Worm (Caenorhabditis elegans) whole organism, midembryonic: ENCODE data around the gene F29A7.3.
A peak's percentile ranks its signal among the peaks of the same experiment; 100 is the strongest.

Source experiments
- T22C8.4 ChIP-seq: fragments of 200-800 bp; sonication (Bioruptor generic); IDR thresholded peaks from 2 replicates; pipeline ENCODE4 v1.3.6; 2022; ENCODE audit warnings: missing genetic modification characterization, missing compliant biosample characterization
- cog-1 ChIP-seq: sonication (generic microtip); optimal IDR thresholded peaks from 2 replicates; lab custom pipeline; 2016; ENCODE audit warnings: missing genetic modification characterization, missing compliant biosample characterization
- flt-1 ChIP-seq: fragments of 200-800 bp; sonication (Bioruptor generic); IDR thresholded peaks from 2 replicates; pipeline ENCODE4 v1.3.6; 2022; ENCODE audit warnings: missing genetic modification characterization, missing compliant biosample characterization
- klf-2 ChIP-seq: fragments of 200-800 bp; sonication (Bioruptor generic); conservative IDR thresholded peaks from 2 replicates; pipeline ENCODE4 v1.3.6; 2022; ENCODE audit warnings: missing genetic modification reagents, missing genetic modification characterization, missing compliant biosample characterization
- med-1 ChIP-seq: sonication (generic microtip); optimal IDR thresholded peaks from 2 replicates; lab custom pipeline; 2017; ENCODE audit warnings: missing genetic modification characterization, mild to moderate bottlenecking, missing compliant biosample characterization, antibody characterized with exemption, missing genetic modification reagents; ENCODE audit not compliant: insufficient read depth
- ref-1 ChIP-seq: fragments of 200-800 bp; sonication (Bioruptor generic); conservative IDR thresholded peaks from 2 replicates; pipeline ENCODE4 v1.3.6; 2022; ENCODE audit warnings: missing genetic modification reagents, missing genetic modification characterization, missing compliant biosample characterization
- tab-1 ChIP-seq: fragments of 200-800 bp; sonication (Bioruptor generic); IDR thresholded peaks from 2 replicates; pipeline ENCODE4 v1.3.6; 2022; ENCODE audit warnings: missing genetic modification characterization, missing compliant biosample characterization
- ztf-23 ChIP-seq: fragments of 200-800 bp; sonication (Bioruptor generic); IDR thresholded peaks from 2 replicates; pipeline ENCODE4 v1.3.6; 2022; ENCODE audit warnings: missing genetic modification reagents, missing genetic modification characterization, missing compliant biosample characterization
- ztf-29 ChIP-seq: fragments of 200-800 bp; sonication (Bioruptor generic); IDR thresholded peaks from 2 replicates; pipeline ENCODE4 v1.3.6; 2022; ENCODE audit warnings: missing genetic modification reagents, missing genetic modification characterization, missing compliant biosample characterization

F29A7.3 gene

DNA sequence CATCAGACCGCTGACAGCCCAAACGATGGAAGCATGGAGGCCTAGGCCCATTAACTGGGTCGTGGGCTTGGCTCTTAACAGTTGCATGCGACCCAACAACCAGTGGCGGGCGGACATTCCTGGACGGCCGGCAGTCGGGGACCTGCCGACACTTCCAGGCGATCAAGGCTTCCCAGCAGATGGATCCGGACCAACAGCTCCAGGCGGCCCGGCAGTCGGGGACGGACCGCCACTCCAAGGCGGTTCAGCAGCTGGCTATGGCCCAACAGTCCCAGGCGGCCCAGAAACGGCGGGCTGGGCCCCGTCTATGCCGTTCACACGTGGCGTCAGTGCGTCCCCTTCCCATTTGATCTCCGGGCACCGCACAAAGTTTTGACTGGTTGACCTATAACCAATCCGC lies 11.7 kb upstream of the F29A7.3 start:
- TF ChIP-seq T22C8.4 (GFP tag; lab: Robert Waterston, UW) (no peak), klf-2 (GFP tag; lab: Robert Waterston, UW) (no peak), ztf-23 (GFP tag; lab: Robert Waterston, UW) (no peak), tab-1 (GFP tag; lab: Robert Waterston, UW) (no peak), ref-1 (GFP tag; lab: Robert Waterston, UW) (no peak), ztf-29 (GFP tag; lab: Robert Waterston, UW) (no peak), cog-1 (no peak), med-1 (no peak), flt-1 (GFP tag; lab: Robert Waterston, UW) (no peak)

DNA sequence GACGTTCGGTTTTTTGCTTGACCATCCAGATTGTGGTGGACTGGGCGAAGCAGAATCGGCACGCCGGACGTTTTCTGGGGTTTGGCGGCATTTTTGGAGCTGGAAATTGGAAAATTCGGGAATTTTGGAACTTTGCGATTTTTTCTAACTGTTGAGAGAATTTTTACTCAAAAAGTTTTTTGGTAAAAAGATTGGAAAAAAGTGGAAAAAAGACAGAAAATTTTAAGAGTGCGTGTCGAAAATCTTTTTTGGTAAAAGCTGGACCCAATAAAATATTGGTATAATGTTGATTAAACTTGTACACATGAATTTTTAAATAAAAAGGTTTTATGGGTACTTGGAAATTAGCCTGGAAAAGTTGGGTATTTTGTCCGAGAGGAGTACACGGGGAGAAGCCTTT lies 10.8 kb upstream of the F29A7.3 start, which contains the start of gene T05A8.7:
Gene T05A8.7, minus strand, starts transcription at position 101 of the 400 bp plus-strand sequence.
- TF ChIP-seq T22C8.4 (GFP tag; lab: Robert Waterston, UW), result no peak
- TF ChIP-seq klf-2 (GFP tag; lab: Robert Waterston, UW), result no peak
- no peak for TF ChIP-seq cog-1
- TF ChIP-seq flt-1 (GFP tag; lab: Robert Waterston, UW), result no peak
- TF ChIP-seq ztf-23 (GFP tag; lab: Robert Waterston, UW), result no peak
- TF ChIP-seq tab-1 (GFP tag; lab: Robert Waterston, UW), result no peak
- TF ChIP-seq med-1, result no peak
- no peak for TF ChIP-seq ref-1 (GFP tag; lab: Robert Waterston, UW)
- no peak for TF ChIP-seq ztf-29 (GFP tag; lab: Robert Waterston, UW)

DNA sequence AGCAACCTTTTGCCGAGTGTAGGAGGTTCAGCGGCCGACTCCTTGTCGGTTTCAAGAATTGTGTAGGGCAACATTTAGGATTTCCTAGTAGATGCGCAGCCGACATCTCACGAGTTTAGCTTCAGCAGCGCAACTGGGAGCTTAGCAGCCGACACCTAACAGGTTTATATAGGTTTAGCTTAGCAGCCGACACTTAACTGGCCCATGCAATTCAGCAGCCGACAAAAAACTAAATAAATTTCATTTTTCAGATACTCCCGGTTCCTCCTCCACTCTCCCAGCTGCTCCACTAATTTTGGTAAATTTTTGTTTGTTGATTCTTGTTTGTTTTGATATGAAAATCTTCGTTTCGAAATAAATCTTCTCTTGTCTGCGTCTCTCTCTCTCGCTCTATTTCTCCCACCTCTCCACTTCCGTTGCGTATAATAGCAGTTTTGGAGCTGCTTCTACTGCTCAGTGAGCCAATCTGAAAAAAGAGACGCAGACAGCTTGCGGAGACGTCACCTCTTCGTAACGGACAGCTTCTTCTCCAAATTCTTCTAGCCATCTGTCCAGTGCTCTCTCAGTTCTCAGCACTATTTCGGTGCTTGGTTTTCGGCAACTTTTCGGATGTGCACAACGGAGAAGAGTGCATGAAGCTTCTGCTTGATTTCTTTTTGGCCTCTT lies 5.0 kb upstream of the F29A7.3 start:
- TF ChIP-seq klf-2 (GFP tag; lab: Robert Waterston, UW) (no peak), ref-1 (GFP tag; lab: Robert Waterston, UW) (no peak), tab-1 (GFP tag; lab: Robert Waterston, UW) (no peak), ztf-29 (GFP tag; lab: Robert Waterston, UW) (no peak), med-1 (no peak), flt-1 (GFP tag; lab: Robert Waterston, UW) (no peak), T22C8.4 (GFP tag; lab: Robert Waterston, UW) (no peak), cog-1 (no peak), ztf-23 (GFP tag; lab: Robert Waterston, UW) (no peak)

DNA sequence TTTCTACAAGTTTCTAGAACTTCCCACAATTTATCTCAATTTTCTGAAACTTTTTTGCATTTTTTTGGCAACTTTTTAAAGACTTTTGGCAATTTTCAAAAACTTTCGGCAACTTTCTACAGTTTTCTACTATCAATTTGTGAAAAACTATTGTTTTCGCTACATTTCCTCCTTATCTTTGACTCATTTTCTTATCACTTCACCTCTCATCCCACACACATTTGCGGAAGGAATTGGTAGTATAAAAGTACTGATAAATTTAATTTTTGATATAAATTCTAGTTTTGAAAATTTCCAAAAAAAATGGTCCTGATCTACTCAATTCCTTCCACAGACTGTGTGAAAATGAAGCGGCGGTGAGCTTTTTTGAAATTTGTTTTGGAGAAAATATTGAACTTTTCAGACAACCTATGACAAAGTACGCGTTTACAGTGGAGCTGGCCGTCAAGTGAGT lies 3.5 kb upstream of the F29A7.3 start, which contains the start of gene F29A7.4:
Gene F29A7.4, plus strand, starts transcription at position 404 of the 454 bp plus-strand sequence.
- no peak for TF ChIP-seq med-1
- no peak for TF ChIP-seq tab-1 (GFP tag; lab: Robert Waterston, UW)
- no peak for TF ChIP-seq T22C8.4 (GFP tag; lab: Robert Waterston, UW)
- TF ChIP-seq klf-2 (GFP tag; lab: Robert Waterston, UW), result no peak
- no peak for TF ChIP-seq ztf-23 (GFP tag; lab: Robert Waterston, UW)
- TF ChIP-seq ztf-29 (GFP tag; lab: Robert Waterston, UW), result no peak
- no peak for TF ChIP-seq cog-1
- no peak for TF ChIP-seq flt-1 (GFP tag; lab: Robert Waterston, UW)
- no peak for TF ChIP-seq ref-1 (GFP tag; lab: Robert Waterston, UW)

DNA sequence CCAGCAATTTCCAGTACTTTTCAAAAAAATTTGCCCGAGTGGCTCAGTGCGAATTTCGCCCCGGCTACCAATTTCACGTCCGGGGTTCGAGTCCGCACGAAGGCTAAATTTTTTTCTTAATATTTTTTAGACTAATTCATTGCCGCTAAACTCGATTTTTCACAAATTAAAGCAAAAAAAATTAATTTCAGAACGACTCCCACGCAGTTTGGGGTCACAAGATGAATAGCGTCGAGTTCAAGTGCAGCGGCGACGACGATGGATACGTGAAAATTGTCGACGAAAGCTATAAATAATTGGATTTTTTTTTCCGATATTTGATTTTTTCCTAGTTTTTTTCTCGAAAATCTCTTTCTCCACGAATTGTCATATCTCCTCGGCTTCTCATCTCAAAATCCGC lies 1.8 kb upstream of the F29A7.3 start:
- TF ChIP-seq T22C8.4 (GFP tag; lab: Robert Waterston, UW) (no peak), ztf-23 (GFP tag; lab: Robert Waterston, UW) (no peak), tab-1 (GFP tag; lab: Robert Waterston, UW) (no peak), klf-2 (GFP tag; lab: Robert Waterston, UW) (no peak), med-1 (no peak), ztf-29 (GFP tag; lab: Robert Waterston, UW) (no peak), cog-1 (no peak), flt-1 (GFP tag; lab: Robert Waterston, UW) (no peak), ref-1 (GFP tag; lab: Robert Waterston, UW) (no peak)

DNA sequence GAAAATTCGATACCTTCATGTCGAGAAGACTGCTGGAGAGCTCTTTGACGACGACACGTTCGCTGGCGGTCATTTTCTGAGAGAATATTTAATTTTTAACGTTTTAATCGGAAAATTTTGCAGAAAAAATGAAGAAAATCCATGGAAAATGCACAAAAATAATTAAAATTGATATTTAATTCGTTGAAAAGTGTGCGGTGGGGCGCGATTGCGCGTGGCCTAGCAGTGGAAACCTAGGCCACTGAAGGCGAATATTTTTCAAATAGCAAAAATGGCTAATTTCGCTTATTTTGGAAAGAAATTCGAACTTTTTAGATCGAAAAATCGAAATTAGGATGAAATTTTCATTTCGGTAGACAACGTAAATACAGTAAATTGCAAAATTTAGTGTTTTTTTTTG lies 563 bp upstream of the F29A7.3 start, which contains the start of gene F29A7.6:
Gene F29A7.6, minus strand, starts transcription at position 76 of the 400 bp plus-strand sequence.
- TF ChIP-seq tab-1 (GFP tag; lab: Robert Waterston, UW) (no peak), ztf-29 (GFP tag; lab: Robert Waterston, UW) (no peak), flt-1 (GFP tag; lab: Robert Waterston, UW) (peak; percentile 65), ztf-23 (GFP tag; lab: Robert Waterston, UW) (peak; percentile 72; the same call in 1 of the 2 replicates), klf-2 (GFP tag; lab: Robert Waterston, UW) (no peak), cog-1 (peak; percentile 20), med-1 (no peak), T22C8.4 (GFP tag; lab: Robert Waterston, UW) (no peak), ref-1 (GFP tag; lab: Robert Waterston, UW) (no peak)

DNA sequence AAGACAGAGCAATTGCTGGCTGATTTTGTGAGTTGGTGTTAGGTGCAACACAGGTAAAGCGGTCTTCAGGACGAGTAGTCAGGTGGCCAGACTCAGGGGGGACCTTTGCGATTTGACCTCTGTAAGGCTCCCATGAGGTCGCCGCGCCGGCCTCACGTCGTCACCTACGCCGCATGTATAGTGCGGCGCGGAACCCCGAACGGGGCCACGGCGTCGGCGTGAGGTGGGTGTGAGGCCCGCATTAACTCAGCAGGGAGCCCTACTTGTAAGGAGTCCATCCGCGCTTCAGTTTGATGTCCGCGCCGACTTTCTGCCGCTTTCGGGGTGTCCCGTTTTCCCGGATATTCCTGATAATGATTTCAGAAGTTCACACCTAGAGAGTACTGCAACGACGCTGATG lies 1.5 kb downstream of the F29A7.3 start:
- TF ChIP-seq klf-2 (GFP tag; lab: Robert Waterston, UW) (no peak), ztf-29 (GFP tag; lab: Robert Waterston, UW) (no peak), ref-1 (GFP tag; lab: Robert Waterston, UW) (no peak), cog-1 (no peak), med-1 (no peak), tab-1 (GFP tag; lab: Robert Waterston, UW) (no peak), T22C8.4 (GFP tag; lab: Robert Waterston, UW) (no peak)

DNA sequence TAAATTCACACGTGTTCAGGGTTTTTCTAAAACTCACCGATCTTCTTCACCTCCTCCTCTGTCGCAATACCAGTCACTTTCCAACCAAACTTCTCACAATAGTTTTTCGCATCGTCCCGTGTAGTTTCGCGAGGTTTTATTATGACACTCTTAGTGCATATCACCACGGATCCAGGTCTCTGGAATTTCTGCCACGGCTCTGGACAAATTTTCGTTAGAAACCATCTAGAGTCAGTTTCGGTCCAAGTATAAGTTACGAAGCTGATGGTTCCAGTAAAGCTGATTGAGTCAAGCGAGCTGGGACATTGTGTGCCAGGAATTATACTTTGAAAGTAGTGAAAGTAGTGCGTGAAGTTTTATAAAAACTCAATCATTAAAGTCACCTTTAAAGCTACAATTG lies 3.3 kb downstream of the F29A7.3 start:
- no peak for TF ChIP-seq klf-2 (GFP tag; lab: Robert Waterston, UW)
- no peak for TF ChIP-seq flt-1 (GFP tag; lab: Robert Waterston, UW)
- no peak for TF ChIP-seq med-1
- no peak for TF ChIP-seq tab-1 (GFP tag; lab: Robert Waterston, UW)
- no peak for TF ChIP-seq cog-1
- no peak for TF ChIP-seq T22C8.4 (GFP tag; lab: Robert Waterston, UW)
- no peak for TF ChIP-seq ref-1 (GFP tag; lab: Robert Waterston, UW)
- TF ChIP-seq ztf-29 (GFP tag; lab: Robert Waterston, UW), result no peak
- TF ChIP-seq ztf-23 (GFP tag; lab: Robert Waterston, UW), result no peak

DNA sequence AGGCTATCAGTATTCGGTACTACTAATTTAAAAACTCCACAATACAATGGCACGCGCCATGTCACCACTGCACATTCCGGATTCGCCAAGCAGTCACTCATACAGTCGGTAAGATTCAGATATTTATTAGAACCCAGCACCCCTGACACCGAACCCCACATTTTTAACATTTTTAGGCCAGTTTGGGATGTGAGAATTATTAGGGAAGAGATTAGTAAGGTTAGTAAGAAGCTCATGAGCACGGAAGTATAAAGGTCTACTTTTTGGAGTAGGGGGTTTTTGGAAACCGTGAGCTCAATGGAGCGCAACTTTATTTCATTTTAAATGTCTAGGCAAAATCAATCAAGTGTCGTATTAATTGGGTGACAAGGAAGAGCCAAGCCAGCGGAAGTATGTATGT lies 4.9 kb downstream of the F29A7.3 start, which contains the start of gene F29A7.8:
Gene F29A7.8, minus strand, starts transcription at position 101 of the 400 bp plus-strand sequence.
- no peak for TF ChIP-seq tab-1 (GFP tag; lab: Robert Waterston, UW)
- TF ChIP-seq T22C8.4 (GFP tag; lab: Robert Waterston, UW), result no peak
- no peak for TF ChIP-seq ztf-29 (GFP tag; lab: Robert Waterston, UW)
- TF ChIP-seq klf-2 (GFP tag; lab: Robert Waterston, UW), result no peak
- TF ChIP-seq cog-1, result no peak
- TF ChIP-seq ref-1 (GFP tag; lab: Robert Waterston, UW), result no peak
- TF ChIP-seq med-1, result no peak
